Worm (Caenorhabditis elegans) whole organism, young adult: ENCODE measurements around the gene Y44A6D.5.

ENCODE experiments used
- F23B12.7 ChIP-seq: sonication (generic microtip); optimal IDR thresholded peaks from 2 replicates; lab custom pipeline; 2017; ENCODE audit warnings: missing genetic modification characterization, mild to moderate bottlenecking, missing compliant biosample characterization, antibody characterized with exemption, moderate library complexity; ENCODE audit not compliant: insufficient read depth
- K11D2.4 ChIP-seq: fragments of 200-800 bp; sonication (Bioruptor generic); IDR thresholded peaks from 2 replicates; pipeline ENCODE4 v1.3.6; 2022; ENCODE audit warnings: missing genetic modification reagents, missing genetic modification characterization, missing compliant biosample characterization
- T26A5.8 ChIP-seq: sonication (generic microtip); optimal IDR thresholded peaks from 2 replicates; lab custom pipeline; 2016; ENCODE audit warnings: missing genetic modification characterization, missing compliant biosample characterization
- Y53G8AR.9 ChIP-seq: fragments of 200-800 bp; sonication (Bioruptor generic); conservative IDR thresholded peaks from 2 replicates; pipeline ENCODE4 v1.3.6; 2022; ENCODE audit warnings: missing genetic modification reagents, missing genetic modification characterization, missing compliant biosample characterization
- him-1 ChIP-seq: sonication (generic microtip); optimal IDR thresholded peaks from 2 replicates; lab custom pipeline; 2016; ENCODE audit warnings: missing genotype, missing genetic modification reagents, missing genetic modification characterization, missing compliant biosample characterization
- madf-10 ChIP-seq: sonication (generic microtip); optimal IDR thresholded peaks from 2 replicates; lab custom pipeline; 2016; ENCODE audit warnings: mild to moderate bottlenecking, missing genetic modification characterization, missing compliant biosample characterization
- pha-4 ChIP-seq: fragments of 150-350 bp; sonication (generic microtip); optimal IDR thresholded peaks from 2 replicates; lab custom pipeline; 2014; ENCODE audit warnings: missing biosample characterization, missing genetic modification reagents, missing genetic modification characterization
- snpc-3.4 ChIP-seq: sonication (generic microtip); optimal IDR thresholded peaks from 2 replicates; lab custom pipeline; 2017; ENCODE audit warnings: missing genetic modification characterization, mild to moderate bottlenecking, missing compliant biosample characterization, antibody characterized with exemption, moderate library complexity, missing genotype, missing genetic modification reagents

- TF ChIP-seq madf-10 (peak; percentile 96), K11D2.4 (GFP tag; lab: Robert Waterston, UW) (no peak), snpc-3.4 (no peak), pha-4 (tag; lab: Kevin White, UChicago) (no peak), F23B12.7 (tag; lab: Kevin White, UChicago) (no peak), Y53G8AR.9 (GFP tag; lab: Robert Waterston, UW) (no peak), T26A5.8 (no peak), him-1 (tag; lab: Kevin White, UChicago) (no peak)
These were observed 20.6 kb downstream of the Y44A6D.5 start for ce11 chrV:20782188-20782587.
